Worm (Caenorhabditis elegans) whole organism, L3 larva: ENCODE results near the gene rsp-2.
"Not testable (repeated sequence)": the region's sequence is repeated elsewhere in the genome, so short reads cannot be mapped to it uniquely, and the experiment has no call there.

ENCODE experiments used
- R02D3.7 ChIP-seq: fragments of 150-350 bp; optimal IDR thresholded peaks from 2 replicates; lab custom pipeline; 2014; ENCODE audit warnings: missing biosample characterization, missing genetic modification characterization
- ZK546.5 ChIP-seq: sonication (generic microtip); optimal IDR thresholded peaks from 2 replicates; lab custom pipeline; 2017; ENCODE audit warnings: missing biosample characterization, missing genetic modification characterization
- aly-2 ChIP-seq: fragments of 150-350 bp; optimal IDR thresholded peaks from 2 replicates; lab custom pipeline; 2014; ENCODE audit warnings: missing biosample characterization, missing genetic modification characterization
- ama-1 ChIP-seq: fragments of 150-350 bp; optimal IDR thresholded peaks from 2 replicates; lab custom pipeline; 2018
- ceh-28 ChIP-seq: fragments of 150-350 bp; optimal IDR thresholded peaks from 2 replicates; lab custom pipeline; 2014; ENCODE audit warnings: missing biosample characterization, missing genetic modification reagents, missing genetic modification characterization
- ceh-9 ChIP-seq: sonication (generic microtip); optimal IDR thresholded peaks from 2 replicates; lab custom pipeline; 2018; ENCODE audit warnings: missing biosample characterization, missing genetic modification characterization
- egl-5 ChIP-seq: fragments of 150-350 bp; optimal IDR thresholded peaks from 2 replicates; lab custom pipeline; 2017; ENCODE audit warnings: missing biosample characterization, missing genetic modification reagents, missing genetic modification characterization, inconsistent platforms
- elt-1 ChIP-seq: fragments of 150-350 bp; optimal IDR thresholded peaks from 2 replicates; lab custom pipeline; 2014; ENCODE audit warnings: missing biosample characterization, missing genetic modification characterization
- elt-2 ChIP-seq: sonication (generic microtip); optimal IDR thresholded peaks from 2 replicates; lab custom pipeline; 2016; ENCODE audit warnings: missing genetic modification reagents, mild to moderate bottlenecking, missing genetic modification characterization, missing compliant biosample characterization
- eor-1 ChIP-seq, 2 experiments: fragments of 150-350 bp; optimal IDR thresholded peaks; 2 replicates each; lab custom pipeline; 2014 to 2018; ENCODE audit warnings: missing biosample characterization in 2 of 2, missing genetic modification characterization in 2 of 2
- fkh-10 ChIP-seq: sonication (generic microtip); optimal IDR thresholded peaks from 2 replicates; lab custom pipeline; 2017; ENCODE audit warnings: missing biosample characterization, missing genetic modification reagents, missing genetic modification characterization
- hmg-11 ChIP-seq: sonication (generic microtip); optimal IDR thresholded peaks from 2 replicates; lab custom pipeline; 2016; ENCODE audit warnings: missing genetic modification characterization, missing compliant biosample characterization
- jun-1 ChIP-seq: fragments of 150-350 bp; optimal IDR thresholded peaks from 2 replicates; lab custom pipeline; 2014; ENCODE audit warnings: missing biosample characterization, missing genetic modification reagents, missing genetic modification characterization
- lin-15B ChIP-seq: fragments of 150-350 bp; optimal IDR thresholded peaks from 2 replicates; lab custom pipeline; 2014; ENCODE audit warnings: missing biosample characterization, missing genetic modification characterization
- lin-39 ChIP-seq: fragments of 150-350 bp; optimal IDR thresholded peaks from 2 replicates; lab custom pipeline; 2018; ENCODE audit warnings: missing biosample characterization, missing genetic modification reagents, missing genetic modification characterization
- lsy-12 ChIP-seq: sonication (generic microtip); optimal IDR thresholded peaks from 2 replicates; lab custom pipeline; 2016; ENCODE audit warnings: mild to moderate bottlenecking, missing genetic modification characterization, missing compliant biosample characterization
- mdl-1 ChIP-seq: fragments of 150-350 bp; optimal IDR thresholded peaks from 2 replicates; lab custom pipeline; 2014; ENCODE audit warnings: missing biosample characterization, missing genetic modification characterization
- mml-1 ChIP-seq: fragments of 150-350 bp; sonication (generic microtip); optimal IDR thresholded peaks from 3 replicates; lab custom pipeline; 2014; ENCODE audit warnings: missing biosample characterization, missing genetic modification characterization
- nfya-1 ChIP-seq: sonication (generic microtip); optimal IDR thresholded peaks from 2 replicates; lab custom pipeline; 2017; ENCODE audit warnings: missing genetic modification characterization, mild to moderate bottlenecking, missing compliant biosample characterization, antibody characterized with exemption, moderate library complexity; ENCODE audit not compliant: insufficient read depth
- nhr-12 ChIP-seq: fragments of 150-350 bp; optimal IDR thresholded peaks from 2 replicates; lab custom pipeline; 2014; ENCODE audit warnings: missing biosample characterization, missing genetic modification characterization
- nhr-23 ChIP-seq: fragments of 150-350 bp; optimal IDR thresholded peaks from 2 replicates; lab custom pipeline; 2014; ENCODE audit warnings: missing biosample characterization, missing genetic modification reagents, missing genetic modification characterization
- nhr-25 ChIP-seq: sonication (generic microtip); optimal IDR thresholded peaks from 2 replicates; lab custom pipeline; 2017; ENCODE audit warnings: missing biosample characterization, missing genetic modification characterization
- nhr-28 ChIP-seq: fragments of 150-350 bp; optimal IDR thresholded peaks from 2 replicates; lab custom pipeline; 2014; ENCODE audit warnings: missing biosample characterization, missing genetic modification characterization
- nhr-43 ChIP-seq: sonication (generic microtip); optimal IDR thresholded peaks from 2 replicates; lab custom pipeline; 2016; ENCODE audit warnings: mild to moderate bottlenecking, missing genetic modification characterization, missing compliant biosample characterization; ENCODE audit not compliant: poor library complexity, severe bottlenecking
- nhr-67 ChIP-seq: fragments of 150-350 bp; optimal IDR thresholded peaks from 2 replicates; lab custom pipeline; 2014; ENCODE audit warnings: missing biosample characterization, missing genetic modification characterization
- nhr-76 ChIP-seq: fragments of 150-350 bp; sonication (generic microtip); optimal IDR thresholded peaks from 5 replicates; lab custom pipeline; 2014; ENCODE audit warnings: missing biosample characterization, missing genetic modification characterization
- nhr-77 ChIP-seq: fragments of 150-350 bp; optimal IDR thresholded peaks from 2 replicates; lab custom pipeline; 2014; ENCODE audit warnings: missing biosample characterization, missing genetic modification characterization
- pha-4 ChIP-seq: fragments of 150-350 bp; optimal IDR thresholded peaks from 2 replicates; lab custom pipeline; 2014; ENCODE audit warnings: missing biosample characterization, missing genetic modification reagents, missing genetic modification characterization
- pqm-1 ChIP-seq: fragments of 150-350 bp; optimal IDR thresholded peaks from 2 replicates; lab custom pipeline; 2017; ENCODE audit warnings: missing biosample characterization, missing genetic modification characterization, inconsistent platforms
- skn-1 ChIP-seq: fragments of 150-350 bp; optimal IDR thresholded peaks from 2 replicates; lab custom pipeline; 2014; ENCODE audit warnings: missing biosample characterization, missing genetic modification characterization
- snpc-4 ChIP-seq: fragments of 150-350 bp; optimal IDR thresholded peaks from 2 replicates; lab custom pipeline; 2014; ENCODE audit warnings: missing biosample characterization, missing genetic modification characterization
- tbx-2 ChIP-seq: sonication (generic microtip); optimal IDR thresholded peaks from 2 replicates; lab custom pipeline; 2016; ENCODE audit warnings: mild to moderate bottlenecking, missing genetic modification characterization, missing compliant biosample characterization
- unc-39 ChIP-seq: sonication (generic microtip); optimal IDR thresholded peaks from 4 replicates; lab custom pipeline; 2017; ENCODE audit warnings: missing biosample characterization, missing genetic modification characterization
- zag-1 ChIP-seq: fragments of 150-350 bp; optimal IDR thresholded peaks from 2 replicates; lab custom pipeline; 2014; ENCODE audit warnings: missing biosample characterization, missing genetic modification characterization
- ztf-4 ChIP-seq: fragments of 150-350 bp; optimal IDR thresholded peaks from 2 replicates; lab custom pipeline; 2014; ENCODE audit warnings: missing biosample characterization, missing genetic modification characterization

Gene rsp-2

DNA sequence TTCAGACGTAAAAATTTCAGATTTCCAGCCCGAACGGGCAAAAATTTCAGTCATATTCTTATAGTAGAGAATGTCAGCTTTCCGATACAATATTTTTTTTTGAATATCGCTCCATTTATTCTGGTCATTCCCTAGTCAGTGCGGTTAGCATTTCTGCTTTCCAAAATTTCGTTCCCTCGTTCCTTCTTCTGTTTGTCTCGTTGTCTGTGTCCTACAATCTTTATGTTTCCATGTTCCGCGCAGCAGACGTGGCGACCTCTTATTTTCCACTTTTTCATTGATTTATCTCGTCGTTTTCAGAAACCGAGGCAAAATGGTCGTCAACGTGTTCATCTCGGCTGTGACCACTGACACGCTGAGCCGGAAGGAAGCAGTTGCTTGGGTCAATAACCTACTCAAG, 10.3 kb downstream of the rsp-2 start, which contains the start of gene ebp-2:
Gene ebp-2, plus strand, starts transcription at position 301 of the 400 bp plus-strand sequence.
- not testable (repeated sequence) for TF ChIP-seq tbx-2; nhr-76 (tag; lab: Kevin White, UChicago); skn-1

ce11 chrII:11440265-11440664, 12.5 kb downstream of the rsp-2 start, which contains the start of gene VW02B12L.2:
VW02B12L.2 (minus strand) TSS chrII:11440329.
- TF ChIP-seq lin-39 (tag; lab: Kevin White, UChicago) (peak; percentile 67), nhr-77 (no peak), mml-1 (no peak), nhr-23 (tag; lab: Kevin White, UChicago) (peak; percentile 51), eor-1 (tag; optimal IDR thresholded peaks at IDR 0.05; lab: Kevin White, UChicago) (no peak), nhr-76 (tag; lab: Kevin White, UChicago) (no peak), mdl-1 (tag; lab: Kevin White, UChicago) (no peak), lin-15B (tag; lab: Kevin White, UChicago) (peak; percentile 46), nhr-12 (no peak), unc-39 (tag; lab: Kevin White, UChicago) (no peak), egl-5 (tag; lab: Kevin White, UChicago) (no peak), ztf-4 (no peak), nfya-1 (peak; percentile 37), nhr-28 (tag; lab: Kevin White, UChicago) (no peak), R02D3.7 (tag; lab: Kevin White, UChicago) (peak; percentile 85), nhr-43 (tag; lab: Kevin White, UChicago) (no peak), skn-1 (no peak), pha-4 (tag; lab: Kevin White, UChicago) (no peak), nhr-25 (tag; lab: Kevin White, UChicago) (peak; percentile 17), ceh-9 (tag; lab: Kevin White, UChicago) (no peak), fkh-10 (GFP tag; lab: Kevin White, UChicago) (no peak)

DNA sequence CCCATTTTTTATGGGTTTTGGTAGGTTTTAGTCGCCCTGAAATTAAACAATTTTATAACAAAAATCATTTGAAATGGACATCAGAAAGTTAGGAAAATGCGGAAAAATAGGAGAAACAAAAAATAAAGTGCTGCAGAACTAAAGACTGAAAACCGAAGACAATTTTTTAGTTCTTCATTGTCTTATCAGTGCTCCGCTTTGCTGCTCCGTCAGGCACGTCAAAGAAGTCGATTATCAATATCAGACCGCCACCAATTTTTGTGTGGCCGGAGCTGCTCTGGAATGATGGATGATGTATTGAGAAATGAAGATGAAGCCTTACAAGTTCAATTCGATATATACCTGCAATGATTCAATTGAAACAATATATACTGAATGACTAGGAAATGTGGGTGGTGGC, 14.3 kb downstream of the rsp-2 start, which contains the start of gene vha-6:
Gene vha-6, minus strand, starts transcription at position 36 of the 400 bp plus-strand sequence.
- TF ChIP-seq ceh-28 (tag; lab: Kevin White, UChicago) (no peak), elt-2 (tag; lab: Kevin White, UChicago) (peak; percentile 83), lin-39 (tag; lab: Kevin White, UChicago) (no peak), jun-1 (tag; lab: Kevin White, UChicago) (no peak), ama-1 (lab: Kevin White, UChicago) (no peak), elt-1 (tag; lab: Kevin White, UChicago) (no peak), nfya-1 (no peak), mdl-1 (tag; lab: Kevin White, UChicago) (no peak), hmg-11 (no peak), aly-2 (no peak), pqm-1 (tag; lab: Kevin White, UChicago) (peak; percentile 69), skn-1 (no peak), zag-1 (tag; lab: Kevin White, UChicago) (no peak)

DNA sequence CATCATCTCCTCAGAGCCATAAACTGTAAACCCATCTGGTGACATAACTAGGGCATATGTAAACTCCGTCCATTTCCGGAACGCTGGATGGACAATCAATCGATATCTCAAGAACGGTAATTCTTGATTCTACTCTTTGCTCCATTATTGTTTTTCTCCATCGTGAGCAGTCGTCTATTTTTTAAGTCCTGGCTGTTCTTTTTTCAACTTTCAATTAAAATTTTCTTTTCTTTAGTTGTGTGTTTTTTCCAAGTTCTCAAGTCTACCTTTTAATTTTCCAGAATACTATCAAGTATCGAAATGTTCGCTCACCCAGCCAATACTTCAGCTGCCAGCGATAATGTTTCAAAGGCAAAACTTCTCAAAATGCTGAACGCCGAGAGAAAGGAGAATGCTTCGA, 18.8 kb downstream of the rsp-2 start, which contains the start of gene C05D12.5:
Gene C05D12.5, plus strand, starts transcription at position 301 of the 400 bp plus-strand sequence.
- TF ChIP-seq ztf-4 (no peak), egl-5 (tag; lab: Kevin White, UChicago) (no peak), skn-1 (no peak), elt-2 (tag; lab: Kevin White, UChicago) (no peak), elt-1 (tag; lab: Kevin White, UChicago) (no peak), hmg-11 (no peak), unc-39 (tag; lab: Kevin White, UChicago) (no peak), ZK546.5 (tag; lab: Kevin White, UChicago) (no peak), nhr-76 (tag; lab: Kevin White, UChicago) (no peak), lin-15B (tag; lab: Kevin White, UChicago) (no peak), ama-1 (lab: Kevin White, UChicago) (no peak), pha-4 (tag; lab: Kevin White, UChicago) (no peak)

DNA sequence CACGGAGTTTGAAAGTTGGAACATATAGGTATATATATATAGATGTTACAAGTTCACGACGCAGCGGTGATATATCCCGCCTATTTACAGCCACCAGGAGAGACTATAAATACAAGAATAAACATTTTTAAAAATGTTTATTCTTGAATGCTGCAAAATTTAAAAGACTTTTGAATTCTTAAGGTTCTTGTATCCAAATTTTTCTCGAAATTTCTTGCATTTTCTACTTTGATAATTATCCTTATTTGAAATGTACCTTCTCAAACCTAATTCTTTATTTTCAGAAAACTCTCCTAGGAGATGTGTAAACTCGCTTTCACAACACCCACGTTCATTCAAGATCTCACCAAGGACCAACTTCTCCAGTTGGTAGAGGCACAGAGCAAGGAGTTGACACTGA, 21.2 kb downstream of the rsp-2 start, which contains the start of gene C05D12.4:
Gene C05D12.4, plus strand, starts transcription at position 301 of the 400 bp plus-strand sequence.
- TF ChIP-seq lin-39 (tag; lab: Kevin White, UChicago) (no peak), nhr-76 (tag; lab: Kevin White, UChicago) (no peak), eor-1 (tag; optimal IDR thresholded peaks at IDR 0.05; lab: Kevin White, UChicago) (no peak), mml-1 (no peak), nhr-23 (tag; lab: Kevin White, UChicago) (no peak), pqm-1 (tag; lab: Kevin White, UChicago) (no peak), nhr-67 (no peak), nhr-25 (tag; lab: Kevin White, UChicago) (no peak), ztf-4 (no peak), zag-1 (tag; lab: Kevin White, UChicago) (no peak), snpc-4 (tag; lab: Kevin White, UChicago) (no peak), lsy-12 (tag; lab: Kevin White, UChicago) (no peak)
